Worm (Caenorhabditis elegans): ENCODE measurements around the gene Y55F3BL.6.

Y55F3BL.6 gene

DNA sequence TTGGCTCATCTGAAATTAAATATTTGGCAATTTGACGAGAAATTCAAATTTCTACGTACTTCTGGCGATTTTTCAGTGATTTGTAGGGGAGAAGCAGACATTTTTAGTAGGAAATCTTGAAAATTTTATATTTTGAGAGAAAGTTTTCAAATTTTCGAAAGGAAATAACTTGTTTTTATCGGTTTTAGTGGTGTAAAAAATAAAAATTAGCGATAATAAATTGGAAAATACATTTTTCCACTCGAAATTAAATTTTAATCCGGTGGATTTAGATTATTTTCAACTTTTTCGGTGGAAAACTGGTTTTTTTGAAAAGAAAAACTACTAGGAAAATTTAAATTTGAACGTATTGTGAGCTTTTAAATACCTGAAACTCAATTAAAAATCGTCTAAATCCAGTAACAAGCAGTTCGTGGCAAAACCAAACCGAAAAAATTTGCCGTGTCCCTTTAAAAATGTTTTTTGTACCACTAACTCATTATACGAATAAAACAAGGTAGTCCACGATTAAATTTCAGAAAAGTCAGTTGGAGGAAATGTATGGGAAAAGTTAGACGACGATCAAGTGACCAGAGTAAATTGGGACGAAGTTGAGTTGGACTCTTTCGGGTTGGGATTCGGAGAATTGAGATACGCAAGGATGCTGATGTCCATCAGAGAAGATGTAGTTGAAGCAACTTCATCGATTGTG lies 25.1 kb upstream of the Y55F3BL.6 start, which contains the start of the genes madf-1 and Y55F3BR.10:
madf-1 (minus strand) TSS at position 101 of the 691 bp plus-strand sequence.
Y55F3BR.10 (plus strand) TSS at position 641 of the 691 bp plus-strand sequence.
- no peak for TF ChIP-seq ztf-29 (GFP tag; IDR thresholded peaks at IDR 0.05)
- no peak for TF ChIP-seq med-1 (GFP tag; optimal IDR thresholded peaks at IDR 0.05; ENCODE audit: insufficient read depth)
- TF ChIP-seq ztf-23 (GFP tag; IDR thresholded peaks at IDR 0.05), result no peak
- no peak for TF ChIP-seq tab-1 (GFP tag; IDR thresholded peaks at IDR 0.05)
- TF ChIP-seq cog-1 (tag; optimal IDR thresholded peaks at IDR 0.05), result no peak
- TF ChIP-seq ref-1 (GFP tag; conservative IDR thresholded peaks at IDR 0.05), result no peak
- no peak for TF ChIP-seq T22C8.4 (GFP tag; IDR thresholded peaks at IDR 0.05)
- no peak for TF ChIP-seq flt-1 (GFP tag; IDR thresholded peaks at IDR 0.05)
- no peak for TF ChIP-seq klf-2 (GFP tag; conservative IDR thresholded peaks at IDR 0.05)

DNA sequence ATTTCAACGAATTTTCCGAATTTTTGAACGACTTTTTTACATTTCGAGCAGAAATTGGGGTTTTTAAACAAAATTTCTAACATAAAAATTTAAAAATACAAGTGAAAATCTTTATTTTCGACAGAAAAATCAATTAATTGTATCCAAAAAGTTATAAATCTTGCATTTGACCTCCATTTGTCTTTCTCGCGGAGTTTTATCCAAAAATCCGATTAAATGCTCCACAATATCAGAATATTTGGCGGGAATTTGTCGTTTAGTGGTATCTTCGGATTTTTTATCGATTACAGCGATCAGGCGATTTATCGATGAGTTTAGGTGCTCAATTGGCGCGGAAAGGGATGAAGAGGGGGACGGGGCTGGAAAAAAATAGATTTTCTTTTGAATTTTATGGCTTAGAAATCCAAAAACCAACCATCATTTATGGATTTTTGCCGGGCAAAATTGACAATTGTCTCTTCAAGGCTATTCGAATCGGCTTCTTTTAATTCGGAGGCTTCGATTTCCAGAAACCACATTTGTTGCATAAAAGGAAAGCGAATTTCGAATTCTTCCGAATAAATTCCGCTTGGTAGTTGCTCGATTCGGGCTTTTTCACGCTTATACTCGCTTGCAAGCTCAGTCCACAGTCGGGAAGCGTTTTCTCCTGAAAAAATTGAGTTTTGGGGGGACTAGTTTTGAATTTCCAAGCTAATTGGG lies 23.5 kb upstream of the Y55F3BL.6 start:
- TF ChIP-seq T22C8.4 (GFP tag; IDR thresholded peaks at IDR 0.05) (no peak), klf-2 (GFP tag; conservative IDR thresholded peaks at IDR 0.05) (no peak), ztf-23 (GFP tag; IDR thresholded peaks at IDR 0.05) (no peak), med-1 (GFP tag; optimal IDR thresholded peaks at IDR 0.05; ENCODE audit: insufficient read depth) (no peak), cog-1 (tag; optimal IDR thresholded peaks at IDR 0.05) (no peak), tab-1 (GFP tag; IDR thresholded peaks at IDR 0.05) (no peak), ref-1 (GFP tag; conservative IDR thresholded peaks at IDR 0.05) (no peak), ztf-29 (GFP tag; IDR thresholded peaks at IDR 0.05) (no peak), flt-1 (GFP tag; IDR thresholded peaks at IDR 0.05) (no peak)

DNA sequence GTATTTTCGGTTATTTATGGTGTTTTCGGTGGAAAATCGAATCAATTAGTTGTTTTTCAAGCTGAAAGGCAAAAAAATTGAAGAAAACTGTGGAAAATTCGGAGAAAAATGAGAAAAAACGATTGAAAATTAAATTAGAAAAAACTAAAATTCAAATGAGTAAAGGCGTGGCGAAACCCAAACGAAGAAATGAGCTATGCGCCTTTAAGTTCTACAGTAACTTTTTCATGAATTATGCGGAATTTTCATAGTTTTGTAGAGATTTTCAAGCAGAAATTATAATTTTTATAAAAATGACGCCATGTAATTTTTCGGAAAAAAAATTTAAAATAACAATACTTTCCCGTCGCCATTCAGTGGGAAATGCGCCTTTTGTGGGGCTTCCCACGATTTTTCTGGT lies 22.8 kb upstream of the Y55F3BL.6 start:
- TF ChIP-seq tab-1 (GFP tag; IDR thresholded peaks at IDR 0.05), result no peak
- no peak for TF ChIP-seq T22C8.4 (GFP tag; IDR thresholded peaks at IDR 0.05)
- no peak for TF ChIP-seq ref-1 (GFP tag; conservative IDR thresholded peaks at IDR 0.05)
- TF ChIP-seq ztf-29 (GFP tag; IDR thresholded peaks at IDR 0.05), result no peak
- TF ChIP-seq med-1 (GFP tag; optimal IDR thresholded peaks at IDR 0.05; ENCODE audit: insufficient read depth), result no peak
- no peak for TF ChIP-seq klf-2 (GFP tag; conservative IDR thresholded peaks at IDR 0.05)
- no peak for TF ChIP-seq ztf-23 (GFP tag; IDR thresholded peaks at IDR 0.05)
- TF ChIP-seq cog-1 (tag; optimal IDR thresholded peaks at IDR 0.05), result no peak
- no peak for TF ChIP-seq flt-1 (GFP tag; IDR thresholded peaks at IDR 0.05)

DNA sequence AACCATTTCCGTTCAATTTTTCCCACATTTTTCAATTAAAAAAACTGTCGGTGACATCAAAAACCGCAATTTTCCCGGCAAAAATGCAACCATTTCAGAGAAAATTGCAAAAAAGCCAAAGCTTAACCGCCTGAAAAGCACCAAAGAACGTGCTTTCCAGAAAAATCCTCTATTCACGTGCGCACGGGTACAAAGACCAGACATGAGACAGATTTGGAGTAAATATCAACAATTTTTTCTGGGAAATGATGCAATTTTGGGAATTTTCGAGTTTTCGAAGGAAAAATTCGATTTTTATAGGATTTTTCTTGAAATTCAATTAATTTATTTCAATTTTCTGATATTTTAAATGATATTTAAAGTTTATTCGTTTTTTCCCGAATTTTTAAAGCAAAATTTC lies 22.2 kb upstream of the Y55F3BL.6 start:
- TF ChIP-seq med-1 (GFP tag; optimal IDR thresholded peaks at IDR 0.05; ENCODE audit: insufficient read depth) (no peak), flt-1 (GFP tag; IDR thresholded peaks at IDR 0.05) (no peak), tab-1 (GFP tag; IDR thresholded peaks at IDR 0.05) (no peak), ztf-29 (GFP tag; IDR thresholded peaks at IDR 0.05) (no peak), cog-1 (tag; optimal IDR thresholded peaks at IDR 0.05) (no peak), ztf-23 (GFP tag; IDR thresholded peaks at IDR 0.05) (no peak), klf-2 (GFP tag; conservative IDR thresholded peaks at IDR 0.05) (no peak), T22C8.4 (GFP tag; IDR thresholded peaks at IDR 0.05) (no peak), ref-1 (GFP tag; conservative IDR thresholded peaks at IDR 0.05) (no peak)

DNA sequence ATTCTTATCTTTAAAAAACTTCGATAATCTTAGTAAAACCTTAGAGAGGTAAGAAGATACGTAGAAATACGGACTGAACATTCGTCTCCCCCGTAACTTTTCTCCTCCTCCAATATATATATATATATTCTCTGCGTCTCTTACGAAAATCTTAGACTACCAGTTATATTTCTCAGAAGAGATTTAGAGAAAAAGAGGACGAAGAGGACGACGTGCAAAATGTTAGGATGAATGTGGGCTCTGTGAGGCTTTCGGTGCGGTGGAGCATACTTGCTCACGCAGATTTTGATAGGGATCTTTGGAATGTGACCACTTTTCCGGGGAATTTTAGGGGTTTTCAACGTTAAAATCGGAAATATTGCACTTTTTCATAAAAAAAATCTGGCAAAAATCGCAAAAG lies 21.6 kb upstream of the Y55F3BL.6 start:
- TF ChIP-seq flt-1 (GFP tag; IDR thresholded peaks at IDR 0.05) (no peak), tab-1 (GFP tag; IDR thresholded peaks at IDR 0.05) (no peak), cog-1 (tag; optimal IDR thresholded peaks at IDR 0.05) (peak; percentile 67), ref-1 (GFP tag; conservative IDR thresholded peaks at IDR 0.05) (no peak), T22C8.4 (GFP tag; IDR thresholded peaks at IDR 0.05) (no peak), klf-2 (GFP tag; conservative IDR thresholded peaks at IDR 0.05) (no peak), ztf-23 (GFP tag; IDR thresholded peaks at IDR 0.05) (no peak), ztf-29 (GFP tag; IDR thresholded peaks at IDR 0.05) (peak; percentile 54; the same call in 1 of the 2 replicates), med-1 (GFP tag; optimal IDR thresholded peaks at IDR 0.05; ENCODE audit: insufficient read depth) (no peak)

DNA sequence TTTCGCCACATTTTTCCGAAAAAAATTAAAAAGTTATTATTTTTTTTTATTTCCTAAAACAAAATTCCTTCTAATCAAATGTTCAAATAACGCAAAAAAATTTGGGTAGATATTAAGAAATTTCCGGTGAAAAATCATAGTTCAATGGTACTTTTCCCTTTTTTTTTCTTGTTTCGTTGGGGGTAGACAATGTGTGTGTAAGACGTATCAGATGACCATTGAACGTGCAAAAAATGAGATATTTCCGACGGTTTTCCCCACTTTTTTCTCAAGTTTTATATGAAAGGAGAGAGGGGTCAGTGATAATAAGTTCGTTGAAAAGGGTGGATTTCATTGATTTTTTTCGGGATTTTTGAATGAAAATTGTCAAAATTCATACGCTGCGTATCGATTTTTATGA lies 19.3 kb upstream of the Y55F3BL.6 start:
- TF ChIP-seq ztf-29 (GFP tag; IDR thresholded peaks at IDR 0.05) (no peak), tab-1 (GFP tag; IDR thresholded peaks at IDR 0.05) (no peak), T22C8.4 (GFP tag; IDR thresholded peaks at IDR 0.05) (no peak), klf-2 (GFP tag; conservative IDR thresholded peaks at IDR 0.05) (no peak), med-1 (GFP tag; optimal IDR thresholded peaks at IDR 0.05; ENCODE audit: insufficient read depth) (no peak), cog-1 (tag; optimal IDR thresholded peaks at IDR 0.05) (no peak), flt-1 (GFP tag; IDR thresholded peaks at IDR 0.05) (no peak), ztf-23 (GFP tag; IDR thresholded peaks at IDR 0.05) (no peak), ref-1 (GFP tag; conservative IDR thresholded peaks at IDR 0.05) (no peak)

DNA sequence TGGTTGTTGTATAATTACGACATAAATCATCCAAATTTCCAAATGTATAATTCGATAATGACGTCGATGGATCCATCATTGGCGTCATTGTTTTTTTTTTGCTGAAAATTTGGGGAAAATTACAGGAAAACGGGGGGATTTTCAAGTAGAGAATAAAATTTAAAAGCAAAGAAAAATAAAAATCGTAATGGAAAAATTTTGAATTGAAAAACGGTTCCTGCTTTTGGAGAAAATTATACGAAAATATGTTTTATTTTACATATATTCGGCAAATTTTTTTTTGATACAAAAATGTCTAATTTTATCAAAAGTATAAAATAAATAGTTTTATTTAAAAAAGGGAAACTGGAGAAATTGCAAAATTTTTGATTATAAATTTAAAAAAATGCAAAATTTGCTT lies 18.0 kb upstream of the Y55F3BL.6 start, which contains the start of gene zipt-15:
zipt-15 (minus strand) TSS at position 101 of the 400 bp plus-strand sequence.
- TF ChIP-seq ref-1 (GFP tag; conservative IDR thresholded peaks at IDR 0.05) (no peak), ztf-23 (GFP tag; IDR thresholded peaks at IDR 0.05) (no peak), T22C8.4 (GFP tag; IDR thresholded peaks at IDR 0.05) (no peak)

DNA sequence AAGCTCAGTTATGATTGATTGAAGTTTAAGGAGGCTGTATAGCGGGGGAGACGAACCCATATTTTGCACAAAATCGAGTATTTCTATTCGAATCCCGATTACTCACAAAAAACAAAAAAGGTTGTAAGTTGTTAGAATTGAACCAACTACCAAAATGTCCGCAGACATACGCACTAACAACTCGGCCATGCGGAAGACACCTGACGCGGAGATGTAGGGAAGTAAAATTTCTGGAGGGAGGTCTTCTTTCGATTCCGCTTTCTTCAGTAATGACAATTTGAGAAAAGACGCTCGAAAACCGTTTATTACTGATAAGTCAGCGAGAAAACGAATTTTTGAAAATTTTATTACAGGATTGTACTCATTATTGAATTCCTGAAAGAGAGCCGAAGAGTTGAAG lies 11.0 kb upstream of the Y55F3BL.6 start:
- TF ChIP-seq ref-1 (GFP tag; conservative IDR thresholded peaks at IDR 0.05), result no peak
- no peak for TF ChIP-seq med-1 (GFP tag; optimal IDR thresholded peaks at IDR 0.05; ENCODE audit: insufficient read depth)
- TF ChIP-seq T22C8.4 (GFP tag; IDR thresholded peaks at IDR 0.05), result no peak
- TF ChIP-seq ztf-29 (GFP tag; IDR thresholded peaks at IDR 0.05), result no peak
- no peak for TF ChIP-seq klf-2 (GFP tag; conservative IDR thresholded peaks at IDR 0.05)
- TF ChIP-seq flt-1 (GFP tag; IDR thresholded peaks at IDR 0.05), result no peak
- no peak for TF ChIP-seq ztf-23 (GFP tag; IDR thresholded peaks at IDR 0.05)
- TF ChIP-seq tab-1 (GFP tag; IDR thresholded peaks at IDR 0.05), result no peak
- TF ChIP-seq cog-1 (tag; optimal IDR thresholded peaks at IDR 0.05), result no peak

DNA sequence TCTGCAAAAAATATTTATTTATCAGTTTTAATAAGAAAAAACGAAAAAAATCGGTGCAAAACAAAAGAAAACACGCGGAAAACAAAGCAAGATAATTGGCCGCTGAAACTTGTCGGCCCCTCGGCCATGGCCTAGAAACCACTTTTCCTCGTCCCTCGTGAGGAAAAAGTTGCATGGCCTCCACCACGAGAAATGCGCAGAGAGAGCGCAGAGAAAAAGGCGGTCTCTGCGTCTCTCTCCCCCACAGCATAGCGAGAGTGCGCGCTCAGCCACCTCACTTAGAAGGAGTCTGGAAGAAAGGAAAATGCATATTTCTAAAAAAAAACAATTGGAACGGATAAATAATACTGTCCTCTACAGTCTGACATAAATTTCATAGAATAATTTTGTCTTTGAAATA lies 6.5 kb upstream of the Y55F3BL.6 start:
- TF ChIP-seq flt-1 (GFP tag; IDR thresholded peaks at IDR 0.05), result peak; percentile 71; the same call in 1 of the 2 replicates
- peak; percentile 74 for TF ChIP-seq ztf-23 (GFP tag; IDR thresholded peaks at IDR 0.05)
- TF ChIP-seq klf-2 (GFP tag; conservative IDR thresholded peaks at IDR 0.05), result peak; percentile 59; the same call in 1 of the 2 replicates
- 0 out of 2 replicates have a peak, but pooled peaks have one; percentile 65 for TF ChIP-seq tab-1 (GFP tag; IDR thresholded peaks at IDR 0.05)

Measured in whole organism, midembryonic.